Fruit fly (Drosophila melanogaster): ENCODE data around the gene CG10359.

dm6 chr3L:3654671-3655070 is 42.7 kb downstream of the CG10359 start, which contains the start of gene CG10862:
- TF ChIP-seq Lpt (GFP tag; optimal IDR thresholded peaks at IDR 0.05) = no peak
- TF ChIP-seq CG11902 (GFP tag; optimal IDR thresholded peaks at IDR 0.05) = no peak
- TF ChIP-seq Hr38 (GFP tag; optimal IDR thresholded peaks at IDR 0.05) = no peak
- no peak for TF ChIP-seq CG15336 (GFP tag; IDR thresholded peaks at IDR 0.05)
- no peak for TF ChIP-seq Eip75B (GFP tag; optimal IDR thresholded peaks at IDR 0.05)
- no peak for TF ChIP-seq Met (GFP tag; optimal IDR thresholded peaks at IDR 0.05)
